Worm (Caenorhabditis elegans) whole organism, early embryonic: ENCODE results near the gene clec-167.

Experiments
- F13C5.2 ChIP-seq: sonication (generic microtip); optimal IDR thresholded peaks from 2 replicates; lab custom pipeline; 2017; ENCODE audit warnings: mild to moderate bottlenecking, missing genetic modification characterization, inconsistent platforms, missing compliant biosample characterization
- aly-1 ChIP-seq: sonication (generic microtip); optimal IDR thresholded peaks from 2 replicates; lab custom pipeline; 2016; ENCODE audit warnings: missing genetic modification characterization, missing compliant biosample characterization
- ama-1 ChIP-seq: fragments of 150-350 bp; optimal IDR thresholded peaks from 2 replicates; lab custom pipeline; 2014
- ceh-36 ChIP-seq: sonication (generic microtip); optimal IDR thresholded peaks from 2 replicates; lab custom pipeline; 2016; ENCODE audit warnings: missing genetic modification characterization, inconsistent platforms, missing compliant biosample characterization
- ets-7 ChIP-seq: sonication (generic microtip); optimal IDR thresholded peaks from 2 replicates; lab custom pipeline; 2016; ENCODE audit warnings: missing genotype, missing genetic modification characterization, missing compliant biosample characterization
- flt-1 ChIP-seq: fragments of 200-800 bp; sonication (Bioruptor generic); IDR thresholded peaks from 2 replicates; pipeline ENCODE4 v1.3.6; 2022; ENCODE audit warnings: missing genetic modification characterization, missing compliant biosample characterization
- pes-1 ChIP-seq: fragments of 200-800 bp; sonication (Bioruptor generic); IDR thresholded peaks from 2 replicates; pipeline ENCODE4 v1.3.6; 2022; ENCODE audit warnings: missing genetic modification reagents, missing genetic modification characterization, missing compliant biosample characterization
- tbx-11 ChIP-seq: fragments of 200-800 bp; sonication (Bioruptor generic); IDR thresholded peaks from 2 replicates; pipeline ENCODE4 v1.3.6; 2022; ENCODE audit warnings: missing genetic modification characterization, missing compliant biosample characterization
- tbx-37 ChIP-seq: fragments of 200-800 bp; sonication (Bioruptor generic); conservative IDR thresholded peaks from 2 replicates; pipeline ENCODE4 v1.3.6; 2022; ENCODE audit warnings: missing genetic modification reagents, missing genetic modification characterization, missing compliant biosample characterization
- tra-4 ChIP-seq: sonication (generic microtip); optimal IDR thresholded peaks from 2 replicates; lab custom pipeline; 2017; ENCODE audit warnings: missing genetic modification characterization, missing compliant biosample characterization

- TF ChIP-seq F13C5.2 (tag; lab: Kevin White, UChicago) (no peak), flt-1 (GFP tag; lab: Robert Waterston, UW) (no peak), tbx-11 (no peak), pes-1 (GFP tag; lab: Robert Waterston, UW) (no peak), ceh-36 (tag; lab: Kevin White, UChicago) (no peak), aly-1 (tag; lab: Kevin White, UChicago) (no peak), ama-1 (lab: Kevin White, UChicago) (no peak), ets-7 (tag; lab: Kevin White, UChicago) (no peak), tra-4 (no peak), tbx-37 (GFP tag; lab: Robert Waterston, UW) (no peak)
These were observed 47.6 kb downstream of the clec-167 start, which contains the start of gene dsl-1 for ce11 chrIV:1207980-1208379.
